Worm (Caenorhabditis elegans) whole organism, late embryonic: Measurements from ENCODE around the gene B0334.10.

Experiments
- C08G9.2 ChIP-seq: sonication (generic microtip); optimal IDR thresholded peaks from 2 replicates; lab custom pipeline; 2016; ENCODE audit warnings: mild to moderate bottlenecking, missing genetic modification characterization, moderate library complexity, missing compliant biosample characterization
- C38D4.7 ChIP-seq: fragments of 200-800 bp; sonication (Bioruptor generic); optimal IDR thresholded peaks from 2 replicates; lab custom pipeline; 2018; ENCODE audit warnings: mild to moderate bottlenecking, missing genetic modification characterization, moderate library complexity, missing compliant biosample characterization
- T23F11.4 ChIP-seq: fragments of 200-800 bp; sonication (Bioruptor generic); optimal IDR thresholded peaks from 2 replicates; lab custom pipeline; 2018; ENCODE audit warnings: mild to moderate bottlenecking, missing genetic modification characterization, missing compliant biosample characterization
- Y22D7AL.16 ChIP-seq: sonication (generic microtip); optimal IDR thresholded peaks from 2 replicates; lab custom pipeline; 2016; ENCODE audit warnings: missing genetic modification characterization, missing compliant biosample characterization
- ahr-1 ChIP-seq: sonication (generic microtip); optimal IDR thresholded peaks from 2 replicates; lab custom pipeline; 2016; ENCODE audit warnings: missing genetic modification characterization, missing compliant biosample characterization
- ceh-14 ChIP-seq: sonication (generic microtip); optimal IDR thresholded peaks from 2 replicates; lab custom pipeline; 2016; ENCODE audit warnings: missing genotype, missing genetic modification characterization, missing compliant biosample characterization
- ceh-2 ChIP-seq: sonication (generic microtip); optimal IDR thresholded peaks from 2 replicates; lab custom pipeline; 2016; ENCODE audit warnings: missing genotype, missing genetic modification characterization, missing compliant biosample characterization
- ceh-22 ChIP-seq: sonication (generic microtip); optimal IDR thresholded peaks from 2 replicates; lab custom pipeline; 2017; ENCODE audit warnings: missing biosample characterization, missing genetic modification characterization
- ceh-30 ChIP-seq: fragments of 150-350 bp; optimal IDR thresholded peaks from 2 replicates; lab custom pipeline; 2014; ENCODE audit warnings: missing biosample characterization, missing genetic modification characterization
- ceh-31 ChIP-seq: sonication (generic microtip); optimal IDR thresholded peaks from 2 replicates; lab custom pipeline; 2016; ENCODE audit warnings: missing genetic modification characterization, missing compliant biosample characterization
- ceh-48 ChIP-seq: sonication (generic microtip); optimal IDR thresholded peaks from 2 replicates; lab custom pipeline; 2016; ENCODE audit warnings: missing genetic modification characterization, inconsistent platforms, missing compliant biosample characterization
- ceh-6 ChIP-seq: fragments of 200-800 bp; sonication (Bioruptor generic); optimal IDR thresholded peaks from 2 replicates; lab custom pipeline; 2018; ENCODE audit warnings: mild to moderate bottlenecking, missing genetic modification characterization, missing compliant biosample characterization
- che-1 ChIP-seq: sonication (generic microtip); optimal IDR thresholded peaks from 2 replicates; lab custom pipeline; 2016; ENCODE audit warnings: mild to moderate bottlenecking, missing genetic modification characterization, missing compliant biosample characterization
- dmd-4 ChIP-seq: sonication (generic microtip); optimal IDR thresholded peaks from 2 replicates; lab custom pipeline; 2016; ENCODE audit warnings: borderline replicate concordance, missing genetic modification characterization, missing compliant biosample characterization
- dve-1 ChIP-seq: sonication (generic microtip); optimal IDR thresholded peaks from 2 replicates; lab custom pipeline; 2017; ENCODE audit warnings: antibody characterized with exemption, mild to moderate bottlenecking, missing genetic modification characterization, missing compliant biosample characterization
- elt-4 ChIP-seq: sonication (generic microtip); optimal IDR thresholded peaks from 2 replicates; lab custom pipeline; 2016; ENCODE audit warnings: missing genetic modification characterization, missing compliant biosample characterization
- fkh-10 ChIP-seq: fragments of 150-350 bp; optimal IDR thresholded peaks from 2 replicates; lab custom pipeline; 2014; ENCODE audit warnings: missing biosample characterization, missing genetic modification reagents, missing genetic modification characterization
- fkh-6 ChIP-seq: sonication (generic microtip); optimal IDR thresholded peaks from 2 replicates; lab custom pipeline; 2016; ENCODE audit warnings: missing genetic modification characterization, missing compliant biosample characterization
- gmeb-2 ChIP-seq: sonication (generic microtip); optimal IDR thresholded peaks from 2 replicates; lab custom pipeline; 2016; ENCODE audit warnings: missing genetic modification characterization, inconsistent platforms, missing compliant biosample characterization
- hlh-13 ChIP-seq: fragments of 200-800 bp; sonication (Bioruptor generic); optimal IDR thresholded peaks from 2 replicates; lab custom pipeline; 2018; ENCODE audit warnings: mild to moderate bottlenecking, missing genetic modification characterization, missing compliant biosample characterization
- hlh-15 ChIP-seq: sonication (generic microtip); optimal IDR thresholded peaks from 2 replicates; lab custom pipeline; 2016; ENCODE audit warnings: missing genetic modification characterization, missing compliant biosample characterization
- lim-6 ChIP-seq: sonication (generic microtip); optimal IDR thresholded peaks from 2 replicates; lab custom pipeline; 2016; ENCODE audit warnings: missing genetic modification characterization, missing compliant biosample characterization
- lin-11 ChIP-seq: fragments of 200-800 bp; sonication (Bioruptor generic); optimal IDR thresholded peaks from 2 replicates; lab custom pipeline; 2018; ENCODE audit warnings: mild to moderate bottlenecking, missing genetic modification characterization, missing compliant biosample characterization
- nfya-1 ChIP-seq: sonication (generic microtip); optimal IDR thresholded peaks from 2 replicates; lab custom pipeline; 2017; ENCODE audit warnings: missing genetic modification characterization, mild to moderate bottlenecking, missing compliant biosample characterization, antibody characterized with exemption, moderate library complexity
- nhr-11 ChIP-seq: fragments of 150-350 bp; optimal IDR thresholded peaks from 2 replicates; lab custom pipeline; 2014; ENCODE audit warnings: missing biosample characterization, missing genetic modification characterization
- npax-4 ChIP-seq: sonication (generic microtip); optimal IDR thresholded peaks from 2 replicates; lab custom pipeline; 2016; ENCODE audit warnings: missing genetic modification characterization, missing compliant biosample characterization
- pag-3 ChIP-seq: sonication (generic microtip); optimal IDR thresholded peaks from 2 replicates; lab custom pipeline; 2016; ENCODE audit warnings: missing compliant biosample characterization, missing genetic modification characterization, borderline replicate concordance
- pha-4 ChIP-seq: fragments of 150-350 bp; optimal IDR thresholded peaks from 2 replicates; lab custom pipeline; 2018; ENCODE audit warnings: missing biosample characterization, missing genetic modification reagents, missing genetic modification characterization
- pqm-1 ChIP-seq: sonication (generic microtip); optimal IDR thresholded peaks from 2 replicates; lab custom pipeline; 2016; ENCODE audit warnings: missing genetic modification characterization, missing compliant biosample characterization
- pros-1 ChIP-seq: fragments of 150-350 bp; optimal IDR thresholded peaks from 2 replicates; lab custom pipeline; 2014; ENCODE audit warnings: missing biosample characterization, missing genetic modification reagents, missing genetic modification characterization
- sox-2 ChIP-seq: fragments of 200-800 bp; sonication (Bioruptor generic); IDR thresholded peaks from 2 replicates; pipeline ENCODE4 v1.3.6; 2022; ENCODE audit warnings: missing genetic modification reagents, missing genetic modification characterization, missing compliant biosample characterization
- sox-4 ChIP-seq: sonication (generic microtip); optimal IDR thresholded peaks from 2 replicates; lab custom pipeline; 2017; ENCODE audit warnings: mild to moderate bottlenecking, missing genetic modification characterization, inconsistent platforms, missing compliant biosample characterization
- syd-9 ChIP-seq: sonication (generic microtip); optimal IDR thresholded peaks from 2 replicates; lab custom pipeline; 2016; ENCODE audit warnings: mild to moderate bottlenecking, missing genetic modification characterization, moderate library complexity, missing compliant biosample characterization
- unc-42 ChIP-seq: sonication (generic microtip); optimal IDR thresholded peaks from 2 replicates; lab custom pipeline; 2016; ENCODE audit warnings: missing genotype, missing genetic modification characterization, missing compliant biosample characterization
- unc-55 ChIP-seq: sonication (generic microtip); optimal IDR thresholded peaks from 2 replicates; lab custom pipeline; 2017; ENCODE audit warnings: missing biosample characterization, missing genetic modification reagents, missing genetic modification characterization
- unc-86 ChIP-seq: sonication (generic microtip); optimal IDR thresholded peaks from 2 replicates; lab custom pipeline; 2016; ENCODE audit warnings: missing genetic modification characterization, missing compliant biosample characterization
- zip-5 ChIP-seq: sonication (generic microtip); optimal IDR thresholded peaks from 2 replicates; lab custom pipeline; 2016; ENCODE audit warnings: missing genetic modification characterization, missing compliant biosample characterization
- ztf-16 ChIP-seq: sonication (generic microtip); optimal IDR thresholded peaks from 2 replicates; lab custom pipeline; 2017; ENCODE audit warnings: missing genetic modification characterization, missing compliant biosample characterization

Gene B0334.10

ce11 chrII:11501956-11502355 is 16.3 kb upstream of the B0334.10 start:
- TF ChIP-seq che-1 (tag; lab: Kevin White, UChicago) (no peak), sox-4 (no peak), ztf-16 (tag; lab: Kevin White, UChicago) (no peak), sox-2 (GFP tag; lab: Robert Waterston, UW) (no peak), elt-4 (tag; lab: Kevin White, UChicago) (no peak), ceh-22 (no peak), T23F11.4 (GFP tag; lab: Kevin White, UChicago) (no peak), ceh-31 (tag; lab: Kevin White, UChicago) (no peak), fkh-10 (GFP tag; lab: Kevin White, UChicago) (no peak), syd-9 (tag; lab: Kevin White, UChicago) (no peak), ceh-30 (tag; lab: Kevin White, UChicago) (no peak), C38D4.7 (GFP tag; lab: Kevin White, UChicago) (no peak), unc-86 (tag; lab: Kevin White, UChicago) (no peak), C08G9.2 (no peak), hlh-13 (GFP tag; lab: Kevin White, UChicago) (no peak), unc-55 (no peak), ceh-6 (no peak), pha-4 (tag; lab: Kevin White, UChicago) (no peak)
- TF ChIP-seq, all 69 proteins: peak for 0

DNA sequence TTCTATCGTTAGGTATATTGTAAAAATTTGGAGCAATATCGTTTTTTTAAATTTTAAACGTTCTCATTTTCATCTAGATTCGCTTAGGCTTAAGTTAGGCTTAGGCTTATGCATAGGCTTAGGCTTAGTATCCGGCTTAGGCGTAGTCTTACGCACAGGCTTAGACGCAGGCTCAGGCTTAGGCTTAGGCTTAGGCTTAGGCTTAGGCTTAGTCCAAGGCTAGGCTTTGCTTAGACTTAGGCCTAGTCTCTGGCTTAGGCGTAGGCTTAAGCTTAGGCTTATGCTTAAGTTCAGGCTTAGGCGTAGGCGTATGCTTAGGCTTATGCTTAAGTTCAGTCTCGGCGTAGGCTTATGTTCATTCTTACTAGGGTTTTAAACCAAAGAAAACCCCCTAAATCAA is 14.5 kb upstream of the B0334.10 start:
- TF ChIP-seq unc-42 (tag; lab: Kevin White, UChicago) (no peak), Y22D7AL.16 (no peak), dve-1 (tag; lab: Kevin White, UChicago) (peak; percentile 2), ceh-14 (tag; lab: Kevin White, UChicago) (no peak), ceh-48 (tag; lab: Kevin White, UChicago) (no peak), sox-4 (no peak)

DNA sequence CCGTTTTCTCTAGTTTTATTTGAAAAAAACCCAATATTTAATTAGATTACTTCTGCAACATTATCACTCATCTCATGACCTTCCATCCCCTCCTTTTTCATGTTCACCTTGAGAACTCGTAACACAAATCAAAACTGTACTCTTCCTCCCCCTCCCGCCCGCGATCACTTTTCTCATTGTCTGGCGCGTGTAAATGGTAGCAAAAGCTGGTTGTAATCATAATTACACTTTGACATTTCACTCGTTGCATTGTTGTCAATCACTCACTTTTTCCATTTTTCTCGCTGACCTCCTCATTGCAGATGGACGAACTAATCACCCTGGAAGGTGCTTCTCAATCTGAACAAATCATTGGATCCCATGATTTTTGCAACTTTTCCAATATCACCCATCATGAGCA is 7.9 kb upstream of the B0334.10 start, which contains the start of gene npr-41:
Gene npr-41, plus strand, starts transcription at position 301 of the 400 bp plus-strand sequence.
- no peak for TF ChIP-seq zip-5 (tag; lab: Kevin White, UChicago)
- no peak for TF ChIP-seq gmeb-2
- no peak for TF ChIP-seq nfya-1 (tag; lab: Kevin White, UChicago)
- no peak for TF ChIP-seq lin-11 (tag; lab: Kevin White, UChicago)
- TF ChIP-seq, all 69 proteins: peak for 0

- TF ChIP-seq ceh-30 (tag; lab: Kevin White, UChicago) (no peak), ceh-22 (no peak), pqm-1 (tag; lab: Kevin White, UChicago) (no peak), ceh-6 (no peak), pros-1 (no peak), sox-2 (GFP tag; lab: Robert Waterston, UW) (no peak), lim-6 (no peak), nhr-11 (tag; lab: Kevin White, UChicago) (no peak), hlh-13 (GFP tag; lab: Kevin White, UChicago) (no peak), fkh-6 (tag; lab: Kevin White, UChicago) (no peak), ceh-2 (tag; lab: Kevin White, UChicago) (no peak), ceh-14 (tag; lab: Kevin White, UChicago) (no peak), pha-4 (tag; lab: Kevin White, UChicago) (no peak), pag-3 (tag; lab: Kevin White, UChicago) (no peak), npax-4 (tag; lab: Kevin White, UChicago) (no peak), ahr-1 (tag; lab: Kevin White, UChicago) (no peak), ztf-16 (tag; lab: Kevin White, UChicago) (no peak), hlh-15 (no peak), dmd-4 (no peak), ceh-31 (tag; lab: Kevin White, UChicago) (no peak)
- TF ChIP-seq, all 69 proteins: peak for 0
Measured at ce11 chrII:11512921-11513320, 5.4 kb upstream of the B0334.10 start.
